Fruit fly (Drosophila melanogaster) Kc167 (cell line): Measurements from ENCODE around the gene CG14204.

Experiments
- Myc ChIP-seq: fragments of >200 bp; optimal IDR thresholded peaks from 2 replicates; lab custom pipeline; 2017; ENCODE audit warnings: missing external identifiers
- Sin3A ChIP-seq: fragments of >200 bp; optimal IDR thresholded peaks from 2 replicates; lab custom pipeline; 2018; ENCODE audit warnings: missing external identifiers
- h ChIP-seq: fragments of >200 bp; optimal IDR thresholded peaks from 3 replicates; lab custom pipeline; 2018; ENCODE audit warnings: missing external identifiers
- insv ChIP-seq: fragments of >200 bp; optimal IDR thresholded peaks from 3 replicates; lab custom pipeline; 2018; ENCODE audit warnings: missing external identifiers
- psq ChIP-seq: fragments of >200 bp; optimal IDR thresholded peaks from 2 replicates; lab custom pipeline; 2017; ENCODE audit warnings: missing external identifiers

DNA sequence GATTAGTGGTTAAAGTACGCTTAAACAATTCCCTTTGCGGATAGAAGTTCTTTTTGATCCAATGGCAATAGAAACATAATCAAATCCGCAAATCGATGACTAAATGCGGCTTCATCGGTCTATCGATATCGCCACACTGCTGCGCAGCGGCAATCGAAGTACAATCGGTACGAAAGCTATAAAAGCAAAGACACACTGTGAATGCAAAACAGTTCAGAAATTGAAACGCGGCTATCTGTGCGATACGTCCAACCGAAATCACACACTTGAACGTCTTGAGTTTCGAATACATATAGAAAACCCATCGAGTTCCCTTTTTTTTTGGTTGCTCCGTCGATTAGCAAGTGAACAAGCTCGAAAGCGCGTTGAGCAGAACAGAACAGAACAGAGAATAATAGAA is 21.6 kb downstream of the CG14204 start, which contains the start of gene CG14207:
- TF ChIP-seq Myc (lab: Kevin White, UChicago) (no peak), psq (lab: Kevin White, UChicago) (no peak), Sin3A (lab: Kevin White, UChicago) (no peak), h (lab: Kevin White, UChicago) (no peak), insv (lab: Kevin White, UChicago) (no peak)
